Worm (Caenorhabditis elegans): ENCODE results near the gene vhp-1.

DNA sequence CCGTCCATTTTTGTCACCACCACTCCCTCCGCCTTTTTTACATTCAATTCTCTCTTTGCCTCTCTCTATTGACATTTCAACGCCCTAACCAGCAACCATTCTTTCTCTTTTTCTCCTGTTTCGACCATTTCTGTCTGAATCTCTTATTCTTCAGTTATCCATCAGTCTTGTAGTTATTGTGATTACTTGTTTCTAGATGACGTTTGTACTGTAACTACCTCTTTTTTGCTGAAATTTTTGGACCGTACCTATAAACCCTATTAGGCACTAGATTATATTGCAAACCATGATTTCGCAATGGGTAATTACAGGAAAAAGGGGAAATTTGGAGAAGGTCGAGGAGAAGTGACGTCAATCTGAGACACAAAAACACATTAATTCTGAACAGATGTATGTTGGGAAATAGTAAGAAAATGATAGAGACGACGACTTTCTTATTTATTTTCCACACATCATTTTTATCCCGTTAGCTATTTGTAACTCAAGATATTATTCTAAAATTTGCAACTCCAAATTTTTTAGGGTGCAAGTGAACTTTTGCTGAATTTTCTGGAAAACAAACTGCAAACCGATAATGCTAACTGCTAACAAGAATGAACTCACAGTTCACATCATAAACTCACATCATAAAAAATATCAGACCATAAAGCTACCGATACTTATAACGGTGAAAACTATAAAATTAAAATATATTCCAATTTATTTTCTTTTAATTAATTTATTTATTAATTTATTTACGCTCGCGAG lies 2.7 kb upstream of the vhp-1 start:
- TF ChIP-seq hnd-1 (tag; optimal IDR thresholded peaks at IDR 0.05) = no peak
- TF ChIP-seq flt-1 (GFP tag; IDR thresholded peaks at IDR 0.05) = no peak
- TF ChIP-seq ama-1 (optimal IDR thresholded peaks at IDR 0.05) = no peak
- no peak for TF ChIP-seq scrt-1 (GFP tag; IDR thresholded peaks at IDR 0.05)
- no peak for TF ChIP-seq hmbx-1 (tag; optimal IDR thresholded peaks at IDR 0.05)
- no peak for TF ChIP-seq pes-1 (GFP tag; IDR thresholded peaks at IDR 0.05)
- no peak for TF ChIP-seq tra-4 (tag; optimal IDR thresholded peaks at IDR 0.05)
- TF ChIP-seq aly-1 (tag; optimal IDR thresholded peaks at IDR 0.05) = no peak
- TF ChIP-seq tbx-37 (GFP tag; conservative IDR thresholded peaks at IDR 0.05) = no peak
- no peak for TF ChIP-seq hmg-4 (GFP tag; optimal IDR thresholded peaks at IDR 0.05)
- TF ChIP-seq ets-7 (tag; optimal IDR thresholded peaks at IDR 0.05) = no peak
- TF ChIP-seq ceh-36 (tag; optimal IDR thresholded peaks at IDR 0.05) = no peak
- TF ChIP-seq tbx-11 (GFP tag; IDR thresholded peaks at IDR 0.05) = no peak

All from whole organism, early embryonic.